Fruit fly (Drosophila melanogaster): Measurements from ENCODE around the gene SH3PX1.
A peak's percentile ranks its signal among the peaks of the same experiment; 100 is the strongest.

The SH3PX1 gene

DNA sequence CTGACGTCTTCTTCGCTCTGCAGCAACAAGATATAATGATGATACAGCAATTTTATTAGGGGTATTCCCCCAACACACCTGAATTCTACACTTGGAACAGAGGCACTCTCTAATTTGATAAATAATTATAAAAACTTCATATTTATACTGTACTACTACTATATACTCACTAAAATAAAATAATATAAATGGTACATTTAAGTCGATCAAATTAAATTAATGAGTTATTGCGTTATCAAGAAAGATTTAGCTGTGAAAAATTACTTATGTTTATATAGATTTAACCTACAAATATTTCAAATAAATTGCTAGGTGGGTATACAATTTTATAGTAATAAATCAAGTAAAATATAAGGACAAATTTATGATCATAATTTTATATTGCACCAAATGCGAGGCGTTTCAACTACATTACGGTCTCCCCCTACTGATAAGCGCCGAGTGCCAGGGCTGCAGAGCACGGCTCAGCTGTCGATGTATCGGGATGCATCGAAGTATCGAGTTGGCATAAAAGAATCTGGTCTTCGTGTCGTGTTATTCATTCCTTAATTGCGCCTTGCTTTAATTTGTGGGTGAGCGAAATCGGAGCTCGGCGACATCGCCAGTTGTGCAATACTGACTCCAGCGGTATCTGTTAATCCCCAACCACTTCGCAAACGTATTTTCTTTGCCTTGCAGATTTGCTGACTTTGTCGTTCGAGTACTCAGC, 355 bp upstream of the SH3PX1 start, which contains the start of gene vsg (continued):
- peak; percentile 22 for TF ChIP-seq CG8290 (GFP tag; optimal IDR thresholded peaks at IDR 0.05)
- TF ChIP-seq CG8290 (tag; optimal IDR thresholded peaks at IDR 0.05), result peak in 1 of 2 experiments; percentile 76
- TF ChIP-seq hbn (GFP tag; IDR thresholded peaks at IDR 0.05; ENCODE audit: partially characterized antibody), result peak; percentile 64
- peak; percentile 8 for TF ChIP-seq dm (GFP tag; optimal IDR thresholded peaks at IDR 0.05)
- no peak for TF ChIP-seq Kr (GFP tag; optimal IDR thresholded peaks at IDR 0.05)
- TF ChIP-seq CG4854 (GFP tag; optimal IDR thresholded peaks at IDR 0.05), result peak; percentile 6
- TF ChIP-seq D19B (GFP tag; optimal IDR thresholded peaks at IDR 0.05), result peak; percentile 73
- TF ChIP-seq CG10209 (GFP tag; optimal IDR thresholded peaks at IDR 0.05), result peak; percentile 82
- peak; percentile 39 for TF ChIP-seq org-1 (GFP tag; optimal IDR thresholded peaks at IDR 0.05)
- peak; percentile 83 for TF ChIP-seq CG15696 (tag; optimal IDR thresholded peaks at IDR 0.05)
- peak; percentile 72 for TF ChIP-seq CG14860 (GFP tag; IDR thresholded peaks at IDR 0.05; ENCODE audit: partially characterized antibody)
- TF ChIP-seq CG17385 (GFP tag; optimal IDR thresholded peaks at IDR 0.05), result peak; percentile 83
- peak; percentile 48 for TF ChIP-seq gcm (GFP tag; optimal IDR thresholded peaks at IDR 0.05)
- peak; percentile 78 for TF ChIP-seq CG10979 (tag; optimal IDR thresholded peaks at IDR 0.05)
- TF ChIP-seq CG13775 (GFP tag; optimal IDR thresholded peaks at IDR 0.05), result peak; percentile 91
- TF ChIP-seq cas (GFP tag; IDR thresholded peaks at IDR 0.05), result peak; percentile 29; the same call in 1 of the 2 replicates
- TF ChIP-seq Lpt (GFP tag; optimal IDR thresholded peaks at IDR 0.05), result no peak
- peak; percentile 60; the same call in 1 of the 2 replicates for TF ChIP-seq CG10366 (GFP tag; IDR thresholded peaks at IDR 0.05)
- TF ChIP-seq Atf3 (GFP tag; optimal IDR thresholded peaks at IDR 0.05), result peak; percentile 25
- peak; percentile 3 for TF ChIP-seq CG8359 (GFP tag; optimal IDR thresholded peaks at IDR 0.05; ENCODE audit: borderline replicate concordance)
- no peak for TF ChIP-seq TFAM (GFP tag; optimal IDR thresholded peaks at IDR 0.05)
- TF ChIP-seq CG6175 (GFP tag; IDR thresholded peaks at IDR 0.05), result no peak
- no peak; the same call in 1 of the 3 replicates for TF ChIP-seq Mrtf (GFP tag; IDR thresholded peaks at IDR 0.05)
- peak; percentile 48 for TF ChIP-seq cwo (GFP tag; optimal IDR thresholded peaks at IDR 0.05)
- peak; percentile 63 for TF ChIP-seq gsb (GFP tag; IDR thresholded peaks at IDR 0.05)
- peak; percentile 6 for TF ChIP-seq CrebB (tag; optimal IDR thresholded peaks at IDR 0.05)
- peak; percentile 41 for TF ChIP-seq Vsx1 (GFP tag; optimal IDR thresholded peaks at IDR 0.05)
- peak; percentile 51 for TF ChIP-seq CG2875 (GFP tag; optimal IDR thresholded peaks at IDR 0.05)
- peak; percentile 45 for TF ChIP-seq BtbVII (GFP tag; optimal IDR thresholded peaks at IDR 0.05)
- TF ChIP-seq kay (GFP tag; optimal IDR thresholded peaks at IDR 0.05), result peak; percentile 77
- peak; percentile 92 for TF ChIP-seq CG30020 (tag; optimal IDR thresholded peaks at IDR 0.05)
- TF ChIP-seq repo (GFP tag; optimal IDR thresholded peaks at IDR 0.05), result no peak
- TF ChIP-seq Spps (tag; optimal IDR thresholded peaks at IDR 0.05), result no peak
- no peak for TF ChIP-seq Dip2 (GFP tag; IDR thresholded peaks at IDR 0.05)
- peak; percentile 88 for TF ChIP-seq grau (tag; optimal IDR thresholded peaks at IDR 0.05)
- peak; percentile 76 for TF ChIP-seq trem (tag; optimal IDR thresholded peaks at IDR 0.05)
- TF ChIP-seq CG10462 (GFP tag; optimal IDR thresholded peaks at IDR 0.05), result peak; percentile 63
- peak; percentile 61; the same call in 2 of the 3 replicates for TF ChIP-seq CG11093 (GFP tag; IDR thresholded peaks at IDR 0.05)
- TF ChIP-seq Bgb (GFP tag; IDR thresholded peaks at IDR 0.05; ENCODE audit: partially characterized antibody), result peak; percentile 92
- peak; percentile 9; the same call in 1 of the 2 replicates for TF ChIP-seq CG8765 (GFP tag; IDR thresholded peaks at IDR 0.05)
- peak; percentile 72 for TF ChIP-seq Fer2 (tag; optimal IDR thresholded peaks at IDR 0.05)
- TF ChIP-seq CG6654 (GFP tag; optimal IDR thresholded peaks at IDR 0.05), result peak; percentile 53
- TF ChIP-seq stc (GFP tag; IDR thresholded peaks at IDR 0.05), result peak; percentile 46; the same call in 1 of the 2 replicates
- TF ChIP-seq maf-S (GFP tag; optimal IDR thresholded peaks at IDR 0.05), result peak; percentile 38
- peak; percentile 23 for TF ChIP-seq CG17912 (GFP tag; optimal IDR thresholded peaks at IDR 0.05)
- no peak for TF ChIP-seq dan (GFP tag; IDR thresholded peaks at IDR 0.05)
- peak; percentile 61; the same call in 1 of the 2 replicates for TF ChIP-seq HLH3B (GFP tag; IDR thresholded peaks at IDR 0.05)
- TF ChIP-seq en (GFP tag; optimal IDR thresholded peaks at IDR 0.05), result no peak
- TF ChIP-seq CG12942 (GFP tag; optimal IDR thresholded peaks at IDR 0.05), result peak; percentile 75

All from whole organism, embryonic.